Fruit fly (Drosophila melanogaster) whole organism, embryonic: Measurements from ENCODE around the gene CG6023.

ENCODE experiments used
- Asciz ChIP-seq: fragments of 200-800 bp; sonication (Bioruptor generic); optimal IDR thresholded peaks from 2 replicates; lab custom pipeline; 2017; ENCODE audit warnings: missing biosample characterization, mild to moderate bottlenecking, missing genetic modification characterization, missing genetic modification reagents
- Bdp1 ChIP-seq: fragments of 200-800 bp; sonication (Bioruptor generic); optimal IDR thresholded peaks from 3 replicates; lab custom pipeline; 2016; ENCODE audit warnings: missing biosample characterization, missing genetic modification characterization
- CG11093 ChIP-seq: fragments of 200-800 bp; sonication (Bioruptor generic); IDR thresholded peaks from 3 replicates; pipeline ENCODE4 v1.3.6; 2022; ENCODE audit warnings: missing biosample characterization, missing genetic modification characterization
- CG14014 ChIP-seq: fragments of 200-800 bp; sonication (Bioruptor generic); IDR thresholded peaks from 2 replicates; pipeline ENCODE4 v1.3.6; 2022; ENCODE audit warnings: missing biosample characterization, missing genetic modification characterization
- CG17359 ChIP-seq: fragments of 200-800 bp; sonication (Bioruptor generic); optimal IDR thresholded peaks from 3 replicates; lab custom pipeline; 2018; ENCODE audit warnings: missing biosample characterization, mild to moderate bottlenecking, missing genetic modification characterization, moderate library complexity
- CG2889 ChIP-seq: fragments of 200-800 bp; sonication (Bioruptor generic); IDR thresholded peaks from 3 replicates; pipeline ENCODE4 v1.3.6; 2022; ENCODE audit warnings: missing biosample characterization, missing genetic modification characterization
- CG31365 ChIP-seq: fragments of 200-800 bp; sonication (Bioruptor generic); optimal IDR thresholded peaks from 2 replicates; lab custom pipeline; 2018; ENCODE audit warnings: missing biosample characterization, mild to moderate bottlenecking, missing genetic modification characterization
- CG32767 ChIP-seq: fragments of 200-800 bp; sonication (Bioruptor generic); IDR thresholded peaks from 2 replicates; pipeline ENCODE4 v1.3.6; 2022; ENCODE audit warnings: missing biosample characterization, missing genetic modification characterization
- CG34422 ChIP-seq: fragments of 200-800 bp; sonication (Bioruptor generic); IDR thresholded peaks from 3 replicates; pipeline ENCODE4 v1.3.6; 2022; ENCODE audit warnings: missing biosample characterization, missing genetic modification characterization
- CG3847 ChIP-seq: fragments of 200-800 bp; sonication (Bioruptor generic); IDR thresholded peaks from 2 replicates; pipeline ENCODE4 v1.3.6; 2022; ENCODE audit warnings: missing biosample characterization, missing genetic modification characterization
- CG4328 ChIP-seq: fragments of 200-800 bp; sonication (Bioruptor generic); optimal IDR thresholded peaks from 3 replicates; lab custom pipeline; 2017; ENCODE audit warnings: missing biosample characterization, missing genetic modification reagents, missing genetic modification characterization
- CG4360 ChIP-seq: fragments of 200-800 bp; sonication (Bioruptor generic); IDR thresholded peaks from 2 replicates; pipeline ENCODE4 v1.3.6; 2022; ENCODE audit warnings: missing biosample characterization, missing genetic modification characterization
- CG6813 ChIP-seq: fragments of 200-800 bp; sonication (Bioruptor generic); optimal IDR thresholded peaks from 2 replicates; lab custom pipeline; 2017; ENCODE audit warnings: missing biosample characterization, missing genetic modification characterization, mild to moderate bottlenecking, moderate library complexity, missing genetic modification reagents
- CG7271 ChIP-seq: fragments of 200-800 bp; sonication (Bioruptor generic); optimal IDR thresholded peaks from 2 replicates; lab custom pipeline; 2018; ENCODE audit warnings: missing biosample characterization, mild to moderate bottlenecking, missing genetic modification characterization, moderate library complexity
- CG7987 ChIP-seq: fragments of 200-800 bp; sonication (Bioruptor generic); optimal IDR thresholded peaks from 2 replicates; lab custom pipeline; 2018; ENCODE audit warnings: missing biosample characterization, mild to moderate bottlenecking, missing genetic modification characterization, moderate library complexity
- D19B ChIP-seq: fragments of 200-800 bp; sonication (Bioruptor generic); optimal IDR thresholded peaks from 2 replicates; lab custom pipeline; 2017; ENCODE audit warnings: missing biosample characterization, mild to moderate bottlenecking, missing genetic modification characterization
- Deaf1 ChIP-seq: fragments of 200-800 bp; optimal IDR thresholded peaks from 3 replicates; lab custom pipeline; 2019; ENCODE audit warnings: missing biosample characterization, mild to moderate bottlenecking, missing genetic modification characterization, moderate library complexity
- Ets65A ChIP-seq: fragments of 200-800 bp; sonication (Bioruptor generic); peaks from one replicate; lab custom pipeline; 2016; ENCODE audit warnings: missing biosample characterization, missing genetic modification characterization
- H2.0 ChIP-seq: fragments of 200-800 bp; sonication (Bioruptor generic); IDR thresholded peaks from 2 replicates; pipeline ENCODE4 v1.3.6; 2022; ENCODE audit warnings: missing biosample characterization, missing genetic modification characterization
- HLH3B ChIP-seq: fragments of 200-800 bp; sonication (Bioruptor generic); IDR thresholded peaks from 2 replicates; pipeline ENCODE4 v1.3.6; 2022; ENCODE audit warnings: missing biosample characterization, missing genetic modification characterization
- Hand ChIP-seq: fragments of 200-800 bp; sonication (Bioruptor generic); optimal IDR thresholded peaks from 2 replicates; lab custom pipeline; 2017; ENCODE audit warnings: mild to moderate bottlenecking, missing biosample characterization, missing genetic modification reagents, missing genetic modification characterization
- NC2α ChIP-seq: fragments of 200-800 bp; sonication (Bioruptor generic); optimal IDR thresholded peaks from 2 replicates; lab custom pipeline; 2016; ENCODE audit warnings: missing biosample characterization, missing genetic modification characterization
- Ptx1 ChIP-seq: fragments of 200-800 bp; sonication (Bioruptor generic); IDR thresholded peaks from 2 replicates; pipeline ENCODE4 v1.3.6; 2022; ENCODE audit warnings: missing biosample characterization, missing genetic modification characterization
- Rfx ChIP-seq: fragments of 200-800 bp; sonication (Bioruptor generic); IDR thresholded peaks from 2 replicates; pipeline ENCODE4 v1.3.6; 2022; ENCODE audit warnings: missing biosample characterization, missing genetic modification characterization
- Sox100B ChIP-seq: fragments of 200-800 bp; sonication (Bioruptor generic); optimal IDR thresholded peaks from 3 replicates; lab custom pipeline; 2018; ENCODE audit warnings: missing biosample characterization, mild to moderate bottlenecking, missing genetic modification characterization
- Ssrp ChIP-seq: fragments of 200-800 bp; sonication (Bioruptor generic); optimal IDR thresholded peaks from 2 replicates; lab custom pipeline; 2018; ENCODE audit warnings: missing biosample characterization, mild to moderate bottlenecking, missing genetic modification characterization, moderate library complexity
- cas ChIP-seq: fragments of 200-800 bp; sonication (Bioruptor generic); IDR thresholded peaks from 2 replicates; pipeline ENCODE4 v1.3.6; 2022; ENCODE audit warnings: missing biosample characterization, missing genetic modification characterization
- cg ChIP-seq: fragments of 200-800 bp; sonication (Bioruptor generic); optimal IDR thresholded peaks from 3 replicates; lab custom pipeline; 2019; ENCODE audit warnings: missing biosample characterization, mild to moderate bottlenecking, missing genetic modification characterization, moderate library complexity
- chif ChIP-seq, 2 experiments: fragments of 200-800 bp; sonication (Bioruptor generic); optimal IDR thresholded peaks; 3 replicates each; lab custom pipeline; 2016; ENCODE audit warnings: missing biosample characterization in 2 of 2, missing genetic modification characterization in 2 of 2
- chn ChIP-seq: fragments of 200-800 bp; sonication (Bioruptor generic); optimal IDR thresholded peaks from 2 replicates; lab custom pipeline; 2016; ENCODE audit warnings: missing biosample characterization, missing genetic modification characterization
- ci ChIP-seq: fragments of 200-800 bp; sonication (Bioruptor generic); IDR thresholded peaks from 3 replicates; pipeline ENCODE4 v1.3.6; 2022; ENCODE audit warnings: missing biosample characterization, missing genetic modification characterization
- cwo ChIP-seq: fragments of 200-800 bp; sonication (Bioruptor generic); optimal IDR thresholded peaks from 3 replicates; lab custom pipeline; 2017; ENCODE audit warnings: missing biosample characterization, missing genetic modification characterization, mild to moderate bottlenecking, moderate library complexity, missing genetic modification reagents
- dysf ChIP-seq: fragments of 200-800 bp; sonication (Bioruptor generic); IDR thresholded peaks from 3 replicates; pipeline ENCODE4 v1.3.6; 2022; ENCODE audit warnings: missing biosample characterization, missing genetic modification characterization
- ems ChIP-seq: fragments of 200-800 bp; sonication (Bioruptor generic); optimal IDR thresholded peaks from 3 replicates; lab custom pipeline; 2016; ENCODE audit warnings: missing biosample characterization, missing genetic modification characterization
- exex ChIP-seq: fragments of 200-800 bp; sonication (Bioruptor generic); optimal IDR thresholded peaks from 4 replicates; lab custom pipeline; 2018; ENCODE audit warnings: missing biosample characterization, mild to moderate bottlenecking, missing genetic modification characterization, moderate library complexity
- kay ChIP-seq: fragments of 200-800 bp; sonication (Bioruptor generic); optimal IDR thresholded peaks from 2 replicates; lab custom pipeline; 2016; ENCODE audit warnings: missing biosample characterization, missing genetic modification characterization
- klu ChIP-seq: fragments of 200-800 bp; sonication (Bioruptor generic); IDR thresholded peaks from 2 replicates; pipeline ENCODE4 v1.3.6; 2022; ENCODE audit warnings: missing biosample characterization, missing genetic modification characterization
- lov ChIP-seq, 2 experiments: fragments of 200-800 bp in 1 of 2; fragments of >200 bp in 1 of 2; sonication (Bioruptor generic) in 1 of 2; IDR thresholded peaks in 1 of 2; optimal IDR thresholded peaks in 1 of 2; 2 replicates in 1 of 2; 3 replicates in 1 of 2; pipeline versions ENCODE4 v1.3.6 to Lab custom; 2017 to 2022; ENCODE audit warnings: missing biosample characterization in 1 of 2, missing genetic modification characterization in 1 of 2
- nerfin-2 ChIP-seq: fragments of 200-800 bp; sonication (Bioruptor generic); IDR thresholded peaks from 2 replicates; pipeline ENCODE4 v1.3.6; 2022; ENCODE audit warnings: missing biosample characterization, missing genetic modification characterization; ENCODE audit not compliant: partially characterized antibody
- odd ChIP-seq: fragments of 200-800 bp; sonication (Bioruptor generic); optimal IDR thresholded peaks from 2 replicates; lab custom pipeline; 2017; ENCODE audit warnings: missing biosample characterization, mild to moderate bottlenecking, missing genetic modification characterization
- pita ChIP-seq: fragments of 200-800 bp; sonication (Bioruptor generic); optimal IDR thresholded peaks from 2 replicates; lab custom pipeline; 2017; ENCODE audit warnings: missing biosample characterization, mild to moderate bottlenecking, missing genetic modification characterization
- slou ChIP-seq: fragments of 200-800 bp; sonication (Bioruptor generic); optimal IDR thresholded peaks from 3 replicates; lab custom pipeline; 2016; ENCODE audit warnings: missing biosample characterization, missing genetic modification characterization
- sna ChIP-seq: fragments of 200-800 bp; sonication (Bioruptor generic); IDR thresholded peaks from 2 replicates; pipeline ENCODE4 v1.3.6; 2022; ENCODE audit warnings: missing biosample characterization, missing genetic modification characterization; ENCODE audit not compliant: partially characterized antibody
- so ChIP-seq: fragments of 200-800 bp; sonication (Bioruptor generic); IDR thresholded peaks from 3 replicates; pipeline ENCODE4 v1.3.6; 2022; ENCODE audit warnings: missing biosample characterization, missing genetic modification characterization
- unc-4 ChIP-seq: fragments of 200-800 bp; sonication (Bioruptor generic); IDR thresholded peaks from 2 replicates; pipeline ENCODE4 v1.3.6; 2022; ENCODE audit warnings: missing biosample characterization, missing genetic modification characterization; ENCODE audit not compliant: partially characterized antibody
- z ChIP-seq: fragments of 200-800 bp; sonication (Bioruptor generic); IDR thresholded peaks from 3 replicates; pipeline ENCODE4 v1.3.6; 2022; ENCODE audit warnings: missing biosample characterization, missing genetic modification characterization

CG6023 gene

dm6 chrX:18282381-18282813 is 38.6 kb downstream of the CG6023 start (continued):
- TF ChIP-seq CG4328 (GFP tag; lab: Kevin White, UChicago) = no peak
- peak; percentile 84 for TF ChIP-seq z
- TF ChIP-seq klu (GFP tag; lab: Robert Waterston, UW) = no peak
- no peak for TF ChIP-seq pita (GFP tag; lab: Kevin White, UChicago)
- no peak for TF ChIP-seq HLH3B (GFP tag; lab: Robert Waterston, UW)
- peak; percentile 99 for TF ChIP-seq kay (GFP tag; lab: Kevin White, UChicago)
- no peak for TF ChIP-seq Sox100B (GFP tag; lab: Kevin White, UChicago)
- no peak for TF ChIP-seq Rfx
- no peak for TF ChIP-seq ems (GFP tag; lab: Kevin White, UChicago)
- TF ChIP-seq CG7987 = no peak
- 0 out of 3 replicates have a peak, but pooled peaks have one; percentile 29 for TF ChIP-seq ci (GFP tag; lab: Robert Waterston, UW)
- TF ChIP-seq Bdp1 (GFP tag; lab: Kevin White, UChicago) = no peak
- no peak for TF ChIP-seq Ptx1 (GFP tag; lab: Robert Waterston, UW)
- 0 out of 2 replicates have a peak, but pooled peaks have one; percentile 24 for TF ChIP-seq unc-4 (GFP tag; lab: Robert Waterston, UW)
- no peak for TF ChIP-seq lov (optimal IDR thresholded peaks at IDR 0.05; lab: Kevin White, UChicago)
- 0 out of 3 replicates have a peak, but pooled peaks have one; percentile 11 for TF ChIP-seq lov (GFP tag; IDR thresholded peaks at IDR 0.05; lab: Robert Waterston, UW)
- no peak for TF ChIP-seq CG11093 (GFP tag; lab: Robert Waterston, UW)
- peak; percentile 27; the same call in 1 of the 3 replicates for TF ChIP-seq CG34422 (GFP tag; lab: Robert Waterston, UW)
- no peak for TF ChIP-seq Ssrp (tag; lab: Kevin White, UChicago)
- TF ChIP-seq cg (GFP tag; lab: Kevin White, UChicago) = peak; percentile 58

dm6 chrX:18278706-18279105 is 42.3 kb downstream of the CG6023 start:
- TF ChIP-seq cwo (peak; percentile 50), so (GFP tag; lab: Robert Waterston, UW) (no peak)

DNA sequence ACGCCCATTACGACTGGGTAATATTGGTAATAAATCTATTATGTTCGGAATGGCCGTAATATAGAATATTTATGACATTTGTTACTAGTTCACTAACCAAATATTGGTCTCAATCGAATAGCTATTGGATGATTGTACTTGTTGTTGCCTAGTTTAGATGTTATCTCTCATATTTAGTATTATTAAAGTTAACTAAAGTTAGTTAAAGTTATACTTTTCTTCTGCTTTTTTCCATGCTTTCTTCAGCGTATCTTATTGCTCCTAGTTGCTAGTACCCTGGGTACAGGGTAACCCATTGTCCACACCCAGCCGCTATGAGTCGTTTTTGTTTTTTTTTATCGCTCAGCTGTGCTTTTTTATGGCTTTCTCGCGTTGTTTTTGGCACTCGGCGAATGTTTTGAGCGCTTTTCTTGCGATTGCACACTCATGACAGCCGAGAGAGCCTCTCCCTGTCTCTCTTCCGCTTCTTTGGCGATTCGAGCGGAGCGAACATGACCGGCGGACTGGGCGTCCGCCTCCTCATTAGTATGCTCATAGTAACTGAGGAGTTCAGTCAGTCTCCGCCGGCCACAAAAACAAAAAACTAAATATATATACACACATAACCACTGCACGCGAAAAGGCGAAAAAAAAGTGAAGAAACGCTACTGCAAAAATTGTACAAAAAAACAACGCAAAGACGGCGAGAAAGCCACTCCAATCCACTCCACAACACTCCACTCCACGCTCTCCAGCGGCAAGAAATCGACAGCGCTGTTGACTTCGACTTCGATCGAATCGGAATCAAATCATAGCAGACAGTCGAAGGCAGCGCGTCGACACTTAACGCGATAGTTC is 44.3 kb downstream of the CG6023 start, which contains the start of gene upd3:
upd3 (plus strand) TSS at position 749 of the 837 bp plus-strand sequence.
- TF ChIP-seq dysf (no peak), CG14014 (GFP tag; lab: Robert Waterston, UW) (no peak), CG7987 (no peak), odd (GFP tag; lab: Kevin White, UChicago) (no peak), D19B (peak; percentile 89), CG3847 (GFP tag; lab: Robert Waterston, UW) (no peak), exex (peak; percentile 6), CG6813 (no peak), chn (no peak), Ets65A (GFP tag; lab: Kevin White, UChicago) (peak; percentile 82), Deaf1 (peak; percentile 28), CG4360 (GFP tag; lab: Robert Waterston, UW) (no peak), CG32767 (GFP tag; lab: Robert Waterston, UW) (no peak), CG2889 (GFP tag; lab: Robert Waterston, UW) (no peak), chif (GFP tag; optimal IDR thresholded peaks at IDR 0.05; lab: Kevin White, UChicago) (no peak), slou (GFP tag; lab: Kevin White, UChicago) (no peak), H2.0 (GFP tag; lab: Robert Waterston, UW) (no peak), cas (GFP tag; lab: Robert Waterston, UW) (no peak), nerfin-2 (no peak), Asciz (GFP tag; lab: Kevin White, UChicago) (no peak), CG31365 (tag; lab: Kevin White, UChicago) (no peak), CG7271 (tag; lab: Kevin White, UChicago) (no peak), CG17359 (no peak), sna (GFP tag; lab: Robert Waterston, UW) (no peak), NC2α (GFP tag; lab: Kevin White, UChicago) (no peak), Hand (GFP tag; lab: Kevin White, UChicago) (no peak)
